Fruit fly (Drosophila melanogaster) whole organism, adult: ENCODE measurements around the gene mael.
A peak's percentile ranks its signal among the peaks of the same experiment; 100 is the strongest.

ENCODE experiments used
- CG11617 ChIP-seq: fragments of 200-800 bp; sonication (Bioruptor generic); optimal IDR thresholded peaks from 2 replicates; lab custom pipeline; 2017; ENCODE audit warnings: mild to moderate bottlenecking, missing biosample characterization, missing genetic modification reagents, missing genetic modification characterization
- CG12768 ChIP-seq: fragments of 200-800 bp; sonication (Bioruptor generic); optimal IDR thresholded peaks from 2 replicates; lab custom pipeline; 2017; ENCODE audit warnings: missing biosample characterization, missing genetic modification characterization, mild to moderate bottlenecking, moderate library complexity, missing genetic modification reagents
- CG14711 ChIP-seq: fragments of 200-800 bp; sonication (Bioruptor generic); optimal IDR thresholded peaks from 2 replicates; lab custom pipeline; 2018; ENCODE audit warnings: missing biosample characterization, mild to moderate bottlenecking, missing genetic modification characterization, moderate library complexity
- CG1620 ChIP-seq: fragments of 200-800 bp; sonication (Bioruptor generic); optimal IDR thresholded peaks from 2 replicates; lab custom pipeline; 2016; ENCODE audit warnings: missing biosample characterization, missing genetic modification characterization
- CG33017 ChIP-seq: fragments of 200-800 bp; sonication (Bioruptor generic); optimal IDR thresholded peaks from 2 replicates; lab custom pipeline; 2018; ENCODE audit warnings: missing biosample characterization, mild to moderate bottlenecking, missing genetic modification characterization, moderate library complexity
- CG5204 ChIP-seq: fragments of 200-800 bp; sonication (Bioruptor generic); optimal IDR thresholded peaks from 2 replicates; lab custom pipeline; 2016; ENCODE audit warnings: missing biosample characterization, missing genetic modification characterization
- CG7045 ChIP-seq: fragments of 200-800 bp; sonication (Bioruptor generic); optimal IDR thresholded peaks from 2 replicates; lab custom pipeline; 2017; ENCODE audit warnings: missing biosample characterization, mild to moderate bottlenecking, missing genetic modification characterization
- Mnt ChIP-seq: fragments of 200-800 bp; sonication (Bioruptor generic); optimal IDR thresholded peaks from 2 replicates; lab custom pipeline; 2016; ENCODE audit warnings: missing biosample characterization, mild to moderate bottlenecking, missing genetic modification characterization
- bab1 ChIP-seq: fragments of 200-800 bp; sonication (Bioruptor generic); optimal IDR thresholded peaks from 3 replicates; lab custom pipeline; 2019; ENCODE audit warnings: missing biosample characterization, mild to moderate bottlenecking, missing genetic modification characterization, moderate library complexity
- cic ChIP-seq: fragments of 200-800 bp; sonication (Bioruptor generic); optimal IDR thresholded peaks from 2 replicates; lab custom pipeline; 2017; ENCODE audit warnings: missing biosample characterization, mild to moderate bottlenecking, missing genetic modification characterization, moderate library complexity
- kay ChIP-seq: fragments of 200-800 bp; sonication (Bioruptor generic); peaks from one replicate; lab custom pipeline; 2016; ENCODE audit warnings: missing biosample characterization, missing genetic modification characterization, borderline replicate concordance
- ovo ChIP-seq: fragments of 200-800 bp; sonication (Bioruptor generic); optimal IDR thresholded peaks from 2 replicates; lab custom pipeline; 2016; ENCODE audit warnings: missing biosample characterization, missing genetic modification characterization
- tj ChIP-seq: fragments of 200-800 bp; sonication (Bioruptor generic); optimal IDR thresholded peaks from 3 replicates; lab custom pipeline; 2017; ENCODE audit warnings: missing biosample characterization, mild to moderate bottlenecking, missing genetic modification characterization, moderate library complexity

DNA sequence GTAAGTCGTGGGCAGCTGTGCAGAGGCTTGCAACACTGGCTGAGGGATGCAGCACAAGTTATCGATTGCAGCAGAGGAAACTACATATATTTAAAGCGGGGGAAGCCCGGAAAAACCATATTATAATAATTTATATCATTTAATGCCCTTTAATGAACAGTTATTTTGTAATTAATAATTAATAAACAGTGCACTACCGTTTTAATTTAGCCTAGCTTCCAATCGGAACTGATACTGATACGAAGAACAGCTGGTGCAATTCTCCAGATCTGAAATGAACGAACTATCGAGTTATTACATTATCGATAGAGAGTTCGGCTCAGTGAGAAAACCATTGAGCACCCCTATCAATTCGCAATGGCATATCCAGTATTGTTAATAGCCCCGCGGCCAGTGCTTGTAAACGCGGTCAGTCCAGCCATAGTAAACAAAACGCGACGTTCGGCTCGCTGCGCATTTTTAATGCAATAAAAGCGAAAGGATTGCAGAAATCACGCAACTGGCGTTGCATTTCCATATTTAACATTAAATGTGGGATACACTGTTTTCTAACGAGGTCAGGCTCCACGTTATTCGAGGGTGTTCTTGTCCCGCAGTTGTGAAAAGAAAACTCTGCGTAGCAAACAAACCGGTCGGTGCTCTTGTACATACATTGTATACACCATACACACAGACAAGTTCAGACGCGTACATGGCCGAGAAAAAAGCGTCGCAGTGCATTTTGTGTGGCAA lies 20.6 kb downstream of the mael start, which contains the start of gene CG7369:
- TF ChIP-seq ovo (peak; percentile 92), CG11617 (GFP tag; lab: Kevin White, UChicago) (peak; percentile 95), Mnt (GFP tag; lab: Kevin White, UChicago) (peak; percentile 89), kay (GFP tag; lab: Kevin White, UChicago) (peak; percentile 96), CG33017 (tag; lab: Kevin White, UChicago) (peak; percentile 83), bab1 (peak; percentile 89), CG7045 (GFP tag; lab: Kevin White, UChicago) (peak; percentile 92), CG12768 (GFP tag; lab: Kevin White, UChicago) (peak; percentile 96), CG1620 (peak; percentile 97), CG5204 (GFP tag; lab: Kevin White, UChicago) (peak; percentile 93), CG14711 (tag; lab: Kevin White, UChicago) (peak; percentile 82), tj (GFP tag; lab: Kevin White, UChicago) (peak; percentile 64), cic (GFP tag; lab: Kevin White, UChicago) (peak; percentile 84)
